Worm (Caenorhabditis elegans) whole organism, L1 larva: ENCODE data around the gene btb-9.

ENCODE experiments used
- dpl-1 ChIP-seq, 3 experiments: fragments of 150-350 bp in 2 of 3; sonication (generic microtip) in 1 of 3; optimal IDR thresholded peaks; 2 replicates each; lab custom pipeline; 2014 to 2017; ENCODE audit warnings: missing biosample characterization in 3 of 3, missing genetic modification characterization in 3 of 3, missing genetic modification reagents in 3 of 3
- lin-15B ChIP-seq: fragments of 150-350 bp; sonication (generic microtip); optimal IDR thresholded peaks from 3 replicates; lab custom pipeline; 2014; ENCODE audit warnings: missing biosample characterization, missing genetic modification characterization
- nhr-237 ChIP-seq: fragments of 150-350 bp; optimal IDR thresholded peaks from 2 replicates; lab custom pipeline; 2014; ENCODE audit warnings: missing biosample characterization, missing genetic modification characterization
- nhr-71 ChIP-seq: sonication (generic microtip); optimal IDR thresholded peaks from 2 replicates; lab custom pipeline; 2016; ENCODE audit warnings: mild to moderate bottlenecking, missing genetic modification characterization, moderate library complexity, missing compliant biosample characterization
- nhr-76 ChIP-seq: sonication (generic microtip); optimal IDR thresholded peaks from 2 replicates; lab custom pipeline; 2017; ENCODE audit warnings: missing biosample characterization, missing genetic modification characterization
- nhr-85 ChIP-seq: sonication (generic microtip); peaks from one replicate; lab custom pipeline; 2016; ENCODE audit warnings: missing genetic modification characterization, inconsistent platforms, missing compliant biosample characterization
- nhr-90 ChIP-seq: sonication (generic microtip); optimal IDR thresholded peaks from 2 replicates; lab custom pipeline; 2016; ENCODE audit warnings: mild to moderate bottlenecking, missing genetic modification characterization, missing compliant biosample characterization; ENCODE audit not compliant: poor library complexity
- pqm-1 ChIP-seq: sonication (generic microtip); optimal IDR thresholded peaks from 3 replicates; lab custom pipeline; 2017; ENCODE audit warnings: missing biosample characterization, missing genetic modification characterization
- snpc-4 ChIP-seq: fragments of 150-350 bp; optimal IDR thresholded peaks from 2 replicates; lab custom pipeline; 2014; ENCODE audit warnings: missing biosample characterization, missing genetic modification characterization
- zag-1 ChIP-seq: fragments of 150-350 bp; optimal IDR thresholded peaks from 2 replicates; lab custom pipeline; 2014; ENCODE audit warnings: missing biosample characterization, missing genetic modification characterization
- ztf-4 ChIP-seq: fragments of 150-350 bp; optimal IDR thresholded peaks from 2 replicates; lab custom pipeline; 2014; ENCODE audit warnings: missing biosample characterization, missing genetic modification characterization

- TF ChIP-seq nhr-85 (tag; lab: Kevin White, UChicago) = no peak
- TF ChIP-seq ztf-4 = no peak
- no peak for TF ChIP-seq nhr-237 (tag; lab: Kevin White, UChicago)
- TF ChIP-seq pqm-1 (tag; lab: Kevin White, UChicago) = no peak
- TF ChIP-seq lin-15B (tag; lab: Kevin White, UChicago) = no peak
- no peak for TF ChIP-seq dpl-1 (GFP tag; optimal IDR thresholded peaks at IDR 0.05; lab: Kevin White, UChicago)
- TF ChIP-seq snpc-4 (tag; lab: Kevin White, UChicago) = no peak
- TF ChIP-seq nhr-76 (tag; lab: Kevin White, UChicago) = no peak
- TF ChIP-seq nhr-71 (tag; lab: Kevin White, UChicago) = no peak
- no peak for TF ChIP-seq nhr-90 (tag; lab: Kevin White, UChicago)
- TF ChIP-seq zag-1 (tag; lab: Kevin White, UChicago) = no peak
Measured at ce11 chrII:1722394-1722793, 5.9 kb upstream of the btb-9 start, which contains the start of the genes fbxb-5 and btb-8.
